Worm (Caenorhabditis elegans) whole organism, L4 larva: ENCODE results near the gene cbp-3.

Source experiments
- R02D3.7 ChIP-seq: fragments of 150-350 bp; sonication (generic microtip); optimal IDR thresholded peaks from 3 replicates; lab custom pipeline; 2014; ENCODE audit warnings: missing biosample characterization, missing genetic modification characterization
- T26A8.4 ChIP-seq: fragments of 200-800 bp; sonication (Bioruptor generic); IDR thresholded peaks from 2 replicates; pipeline ENCODE4 v1.3.6; 2022; ENCODE audit warnings: missing genetic modification characterization, missing compliant biosample characterization
- Y105C5A.15 ChIP-seq: fragments of 200-800 bp; sonication (Bioruptor generic); IDR thresholded peaks from 2 replicates; pipeline ENCODE4 v1.3.6; 2022; ENCODE audit warnings: missing genetic modification characterization, missing compliant biosample characterization
- ZK337.2 ChIP-seq: fragments of 200-800 bp; sonication (Bioruptor generic); IDR thresholded peaks from 2 replicates; pipeline ENCODE4 v1.3.6; 2022; ENCODE audit warnings: missing genetic modification reagents, missing genetic modification characterization, missing compliant biosample characterization
- aha-1 ChIP-seq: fragments of 150-350 bp; peaks from one replicate; lab custom pipeline; 2014; ENCODE audit warnings: missing biosample characterization, missing genetic modification characterization
- arid-1 ChIP-seq: fragments of 200-800 bp; sonication (Bioruptor generic); conservative IDR thresholded peaks from 2 replicates; pipeline ENCODE4 v1.3.6; 2022; ENCODE audit warnings: missing genetic modification reagents, missing genetic modification characterization, missing compliant biosample characterization
- attf-4 ChIP-seq: sonication (generic microtip); optimal IDR thresholded peaks from 3 replicates; lab custom pipeline; 2017; ENCODE audit warnings: missing biosample characterization, missing genetic modification characterization
- ceh-28 ChIP-seq: fragments of 150-350 bp; optimal IDR thresholded peaks from 2 replicates; lab custom pipeline; 2014; ENCODE audit warnings: missing biosample characterization, missing genetic modification reagents, missing genetic modification characterization
- cey-2 ChIP-seq: sonication (generic microtip); optimal IDR thresholded peaks from 3 replicates; lab custom pipeline; 2017; ENCODE audit warnings: missing genetic modification characterization, mild to moderate bottlenecking, missing compliant biosample characterization, antibody characterized with exemption, borderline replicate concordance; ENCODE audit not compliant: insufficient read depth
- ctbp-1 ChIP-seq: fragments of 200-800 bp; sonication (Bioruptor generic); IDR thresholded peaks from 2 replicates; pipeline ENCODE4 v1.3.6; 2022; ENCODE audit warnings: missing genetic modification reagents, missing genetic modification characterization, missing compliant biosample characterization
- daf-16 ChIP-seq, 3 experiments: sonication (generic microtip); optimal IDR thresholded peaks; 2 replicates each; lab custom pipeline; 2016 to 2017; ENCODE audit warnings: missing genetic modification characterization in 3 of 3, missing genetic modification reagents in 3 of 3, mild to moderate bottlenecking in 2 of 3, missing compliant biosample characterization in 2 of 3, missing biosample characterization in 1 of 3, moderate library complexity in 1 of 3
- duxl-1 ChIP-seq: sonication (generic microtip); optimal IDR thresholded peaks from 2 replicates; lab custom pipeline; 2016; ENCODE audit warnings: mild to moderate bottlenecking, missing genetic modification characterization, moderate library complexity, missing compliant biosample characterization; ENCODE audit not compliant: poor library complexity
- dve-1 ChIP-seq: sonication (generic microtip); optimal IDR thresholded peaks from 2 replicates; lab custom pipeline; 2017; ENCODE audit warnings: antibody characterized with exemption, mild to moderate bottlenecking, missing genetic modification characterization, missing compliant biosample characterization; ENCODE audit not compliant: insufficient read depth
- hlh-30 ChIP-seq: sonication (generic microtip); optimal IDR thresholded peaks from 2 replicates; lab custom pipeline; 2017; ENCODE audit warnings: antibody characterized with exemption, mild to moderate bottlenecking, missing genetic modification characterization, missing compliant biosample characterization; ENCODE audit not compliant: insufficient read depth
- lin-38 ChIP-seq: fragments of 200-800 bp; sonication (Bioruptor generic); IDR thresholded peaks from 2 replicates; pipeline ENCODE4 v1.3.6; 2022; ENCODE audit warnings: missing genetic modification reagents, missing genetic modification characterization, missing compliant biosample characterization
- lir-3 ChIP-seq: sonication (generic microtip); optimal IDR thresholded peaks from 2 replicates; lab custom pipeline; 2016; ENCODE audit warnings: mild to moderate bottlenecking, missing genetic modification characterization, missing compliant biosample characterization
- mes-2 ChIP-seq: sonication (generic microtip); optimal IDR thresholded peaks from 2 replicates; lab custom pipeline; 2016; ENCODE audit warnings: missing genotype, mild to moderate bottlenecking, missing genetic modification characterization, missing compliant biosample characterization; ENCODE audit not compliant: poor library complexity, severe bottlenecking
- nhr-11 ChIP-seq: fragments of 150-350 bp; optimal IDR thresholded peaks from 2 replicates; lab custom pipeline; 2014; ENCODE audit warnings: missing biosample characterization, missing genetic modification characterization
- nhr-25 ChIP-seq: sonication (generic microtip); optimal IDR thresholded peaks from 2 replicates; lab custom pipeline; 2017; ENCODE audit warnings: missing genetic modification characterization, mild to moderate bottlenecking, missing compliant biosample characterization, antibody characterized with exemption, moderate library complexity, borderline replicate concordance; ENCODE audit not compliant: insufficient read depth
- nhr-28 ChIP-seq: fragments of 150-350 bp; optimal IDR thresholded peaks from 2 replicates; lab custom pipeline; 2014; ENCODE audit warnings: missing biosample characterization, missing genetic modification characterization
- nhr-48 ChIP-seq: sonication (generic microtip); optimal IDR thresholded peaks from 2 replicates; lab custom pipeline; 2016; ENCODE audit warnings: mild to moderate bottlenecking, missing genetic modification characterization, missing compliant biosample characterization
- nhr-6 ChIP-seq: fragments of 150-350 bp; optimal IDR thresholded peaks from 2 replicates; lab custom pipeline; 2014; ENCODE audit warnings: missing biosample characterization, missing genetic modification characterization
- pha-4 ChIP-seq, 2 experiments: fragments of 150-350 bp in 1 of 2; fragments of 200-800 bp in 1 of 2; sonication (Bioruptor generic) in 1 of 2; IDR thresholded peaks in 1 of 2; optimal IDR thresholded peaks in 1 of 2; 2 replicates each; pipeline versions ENCODE4 v1.3.6 to Lab custom; 2014 to 2022; ENCODE audit warnings: missing genetic modification characterization in 2 of 2, missing genetic modification reagents in 2 of 2, missing biosample characterization in 1 of 2, missing compliant biosample characterization in 1 of 2
- skn-1 ChIP-seq: fragments of 150-350 bp; optimal IDR thresholded peaks from 2 replicates; lab custom pipeline; 2014; ENCODE audit warnings: missing biosample characterization, missing genetic modification characterization
- snpc-4 ChIP-seq: fragments of 150-350 bp; optimal IDR thresholded peaks from 2 replicates; lab custom pipeline; 2014; ENCODE audit warnings: missing biosample characterization, missing genetic modification characterization
- unc-130 ChIP-seq: sonication (generic microtip); optimal IDR thresholded peaks from 2 replicates; lab custom pipeline; 2016; ENCODE audit warnings: missing genetic modification reagents, missing genetic modification characterization, missing compliant biosample characterization
- unc-39 ChIP-seq: sonication (generic microtip); optimal IDR thresholded peaks from 2 replicates; lab custom pipeline; 2017; ENCODE audit warnings: missing biosample characterization, missing genetic modification characterization
- unc-62 ChIP-seq, 3 experiments: fragments of 150-350 bp in 1 of 3; sonication (generic microtip); optimal IDR thresholded peaks in 2 of 3; peaks in 1 of 3; 1 replicate in 1 of 3; 2 replicates in 2 of 3; lab custom pipeline; 2014 to 2017; ENCODE audit warnings: missing biosample characterization in 3 of 3, missing genetic modification characterization in 3 of 3, missing genetic modification reagents in 3 of 3, missing genotype in 1 of 3
- zag-1 ChIP-seq: fragments of 150-350 bp; optimal IDR thresholded peaks from 2 replicates; lab custom pipeline; 2014; ENCODE audit warnings: missing biosample characterization, missing genetic modification characterization
- zip-11 ChIP-seq: fragments of 200-800 bp; sonication (Bioruptor generic); IDR thresholded peaks from 2 replicates; pipeline ENCODE4 v1.3.6; 2022; ENCODE audit warnings: missing genetic modification characterization, missing compliant biosample characterization

The cbp-3 gene

DNA sequence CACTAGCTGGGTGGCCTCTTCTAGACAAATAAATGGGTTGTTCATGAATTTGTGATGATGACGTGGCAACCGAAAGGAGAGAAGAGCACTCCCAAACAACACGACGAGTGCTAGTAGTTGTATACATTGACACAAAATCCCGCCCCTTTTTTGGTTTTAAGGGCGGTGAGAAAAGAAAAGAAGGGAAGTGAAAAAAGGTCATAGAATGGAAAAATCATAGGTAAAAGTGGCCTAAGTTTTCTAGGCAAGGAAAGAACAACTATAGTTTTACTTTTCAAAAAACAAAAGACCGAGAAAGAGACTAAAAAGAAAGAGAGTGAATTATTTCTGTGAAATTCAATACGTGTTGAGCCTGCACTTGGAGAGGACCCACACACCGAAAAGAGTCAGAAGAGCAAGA is 35.0 kb upstream of the cbp-3 start, which contains the start of gene ZK757.2:
Gene ZK757.2 (minus strand): TSS at position 101 of the 400 bp plus-strand sequence.
- TF ChIP-seq attf-4 (tag; lab: Kevin White, UChicago) (no peak), dve-1 (tag; lab: Kevin White, UChicago) (no peak), lir-3 (tag; lab: Kevin White, UChicago) (no peak), daf-16 (GFP tag; optimal IDR thresholded peaks at IDR 0.05; lab: Kevin White, UChicago) (no peak), daf-16 (tag; optimal IDR thresholded peaks at IDR 0.05; lab: Kevin White, UChicago) (no peak), nhr-48 (tag; lab: Kevin White, UChicago) (no peak), unc-39 (tag; lab: Kevin White, UChicago) (no peak), ceh-28 (no peak), nhr-28 (tag; lab: Kevin White, UChicago) (no peak)

DNA sequence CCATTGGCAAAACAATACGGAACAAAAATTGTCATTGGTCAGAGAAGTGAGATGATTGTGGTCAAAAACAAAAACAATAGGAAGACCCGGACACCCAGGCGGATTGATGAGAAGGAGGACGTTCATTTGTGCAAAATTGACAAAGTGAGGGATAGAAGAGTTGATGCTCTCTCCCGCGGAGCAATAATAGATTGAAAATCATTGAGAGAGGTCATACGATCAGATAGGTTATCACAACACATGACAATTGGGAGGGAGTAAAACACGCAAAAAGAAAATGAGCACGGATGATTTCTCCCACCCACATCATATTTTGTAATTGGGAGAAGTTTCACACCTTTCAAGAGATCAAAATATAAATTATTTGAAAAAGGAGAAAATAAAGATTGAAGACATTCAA is 28.2 kb upstream of the cbp-3 start:
- TF ChIP-seq lir-3 (tag; lab: Kevin White, UChicago) (no peak), daf-16 (GFP tag; optimal IDR thresholded peaks at IDR 0.05; lab: Kevin White, UChicago) (no peak), daf-16 (tag; optimal IDR thresholded peaks at IDR 0.05; lab: Kevin White, UChicago) (no peak), nhr-11 (tag; lab: Kevin White, UChicago) (peak; percentile 6), unc-130 (GFP tag; lab: Kevin White, UChicago) (no peak)

DNA sequence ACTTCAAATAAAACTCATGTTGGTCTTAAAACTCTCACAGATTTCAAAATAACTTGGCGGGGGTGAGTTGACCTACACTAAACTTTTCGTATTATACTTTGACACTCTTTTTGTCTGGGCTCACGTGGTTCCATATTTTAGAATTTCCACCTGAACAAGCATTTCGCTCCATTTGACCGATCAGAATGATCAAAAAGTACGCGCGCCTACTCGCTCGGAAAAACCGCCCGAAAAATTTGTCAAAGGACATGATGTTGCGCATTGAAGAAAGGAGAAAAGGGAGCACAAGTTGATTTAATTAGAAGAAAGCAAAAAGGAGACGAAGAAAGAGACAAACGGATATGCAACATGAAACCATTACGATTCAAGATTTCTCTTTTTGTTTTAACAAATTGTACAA is 27.5 kb upstream of the cbp-3 start:
- no peak for TF ChIP-seq ZK337.2
- TF ChIP-seq skn-1 (tag; lab: Kevin White, UChicago) = no peak
- TF ChIP-seq aha-1 (tag; lab: Kevin White, UChicago) = peak; percentile 94
- peak in 1 of 2 experiments; percentile 31 for TF ChIP-seq unc-62 (GFP tag; optimal IDR thresholded peaks at IDR 0.05 in 1 of 2; lab: Kevin White, UChicago)
- TF ChIP-seq unc-62 (tag; optimal IDR thresholded peaks at IDR 0.05; lab: Kevin White, UChicago) = no peak
- no peak for TF ChIP-seq nhr-25 (tag; lab: Kevin White, UChicago)
- no peak for TF ChIP-seq R02D3.7 (tag; lab: Kevin White, UChicago)
- no peak for TF ChIP-seq Y105C5A.15 (GFP tag; lab: Robert Waterston, UW)
- TF ChIP-seq snpc-4 (tag; lab: Kevin White, UChicago) = no peak
- TF ChIP-seq, all 104 proteins: peak for 2

DNA sequence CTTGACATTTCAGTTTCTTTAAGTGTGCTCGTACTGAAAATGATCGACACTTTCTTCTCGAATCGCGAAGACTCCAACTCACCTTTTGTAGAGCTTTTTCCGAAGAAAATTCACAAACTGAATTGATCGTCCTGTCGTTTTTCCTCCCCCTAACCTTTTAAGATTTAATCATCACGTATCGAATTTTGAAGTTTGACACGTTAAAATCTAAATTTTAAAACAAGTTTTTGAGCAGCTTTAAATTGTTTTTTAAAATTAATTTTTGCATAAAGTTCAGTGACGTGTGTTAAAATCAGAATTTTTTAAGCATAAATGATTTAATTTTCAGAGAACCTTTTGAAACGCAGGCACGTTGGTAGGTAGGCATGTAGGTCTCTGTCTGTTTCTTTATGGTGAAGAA is 22.5 kb upstream of the cbp-3 start, which contains the start of gene alg-4:
Gene alg-4 (minus strand): TSS at position 101 of the 400 bp plus-strand sequence.
- TF ChIP-seq hlh-30 (tag; lab: Kevin White, UChicago) = no peak
- no peak for TF ChIP-seq lin-38 (GFP tag; lab: Robert Waterston, UW)
- no peak for TF ChIP-seq nhr-25 (tag; lab: Kevin White, UChicago)
- no peak for TF ChIP-seq zag-1 (tag; lab: Kevin White, UChicago)
- no peak for TF ChIP-seq nhr-6
- no peak for TF ChIP-seq T26A8.4 (GFP tag; lab: Robert Waterston, UW)
- no peak for TF ChIP-seq ctbp-1 (GFP tag; lab: Robert Waterston, UW)
- TF ChIP-seq cey-2 = no peak
- TF ChIP-seq nhr-11 (tag; lab: Kevin White, UChicago) = no peak
- no peak for TF ChIP-seq zip-11 (GFP tag; lab: Robert Waterston, UW)
- TF ChIP-seq arid-1 (GFP tag; lab: Robert Waterston, UW) = no peak
- no peak for TF ChIP-seq pha-4 (GFP tag; IDR thresholded peaks at IDR 0.05; lab: Robert Waterston, UW)
- no peak for TF ChIP-seq pha-4 (tag; optimal IDR thresholded peaks at IDR 0.05; lab: Kevin White, UChicago)
- no peak for TF ChIP-seq lir-3 (tag; lab: Kevin White, UChicago)
- no peak for TF ChIP-seq aha-1 (tag; lab: Kevin White, UChicago)
- TF ChIP-seq duxl-1 (tag; lab: Kevin White, UChicago) = no peak
- TF ChIP-seq mes-2 (tag; lab: Kevin White, UChicago) = no peak
- TF ChIP-seq attf-4 (tag; lab: Kevin White, UChicago) = no peak
- TF ChIP-seq, all 104 proteins: peak for 0
